Fruit fly (Drosophila melanogaster): Measurements from ENCODE around the gene CG10570.

dm6 chr2L:18793243-18793642 lies 17.8 kb downstream of the CG10570 start:
- no peak for TF ChIP-seq Gug (GFP tag; IDR thresholded peaks at IDR 0.05)
- no peak for TF ChIP-seq salr (GFP tag; optimal IDR thresholded peaks at IDR 0.05)
- no peak for TF ChIP-seq Hr4 (GFP tag; optimal IDR thresholded peaks at IDR 0.05)
- no peak for TF ChIP-seq CG6854 (GFP tag; optimal IDR thresholded peaks at IDR 0.05)
- no peak for TF ChIP-seq Sox102F (GFP tag; optimal IDR thresholded peaks at IDR 0.05)
- TF ChIP-seq Sox14 (GFP tag; optimal IDR thresholded peaks at IDR 0.05), result no peak
- TF ChIP-seq CG7368 (GFP tag; optimal IDR thresholded peaks at IDR 0.05), result no peak
- TF ChIP-seq topi (GFP tag; optimal IDR thresholded peaks at IDR 0.05), result no peak
- TF ChIP-seq CG10669 (GFP tag; optimal IDR thresholded peaks at IDR 0.05), result no peak
- no peak for TF ChIP-seq CG11902 (GFP tag; optimal IDR thresholded peaks at IDR 0.05)
- TF ChIP-seq spab (GFP tag; optimal IDR thresholded peaks at IDR 0.05), result no peak
- TF ChIP-seq fd59A (GFP tag; optimal IDR thresholded peaks at IDR 0.05), result no peak

Measured in whole organism, prepupa.